Worm (Caenorhabditis elegans): ENCODE data around the gene Y62E10A.13.

The Y62E10A.13 gene

ce11 chrIV:13353143-13353773 is 45.6 kb downstream of the Y62E10A.13 start, which contains the start of the genes rec-8 and mex-5:
Gene rec-8, minus strand, starts transcription at chrIV:13353193.
Gene mex-5, plus strand, starts transcription at chrIV:13353723.
- TF ChIP-seq sox-2 (GFP tag; IDR thresholded peaks at IDR 0.05) (no peak), ztf-16 (tag; optimal IDR thresholded peaks at IDR 0.05) (no peak), C08G9.2 (tag; optimal IDR thresholded peaks at IDR 0.05) (no peak), ama-1 (optimal IDR thresholded peaks at IDR 0.05) (no peak), che-1 (tag; optimal IDR thresholded peaks at IDR 0.05) (no peak), zip-5 (tag; optimal IDR thresholded peaks at IDR 0.05) (no peak), nhr-232 (tag; optimal IDR thresholded peaks at IDR 0.05) (no peak), lin-11 (tag; optimal IDR thresholded peaks at IDR 0.05) (no peak)

- no peak for TF ChIP-seq odd-2 (tag; optimal IDR thresholded peaks at IDR 0.05)
- no peak for TF ChIP-seq pros-1 (tag; optimal IDR thresholded peaks at IDR 0.05)
- TF ChIP-seq ceh-31 (tag; optimal IDR thresholded peaks at IDR 0.05) = no peak
- TF ChIP-seq madf-2 (tag; optimal IDR thresholded peaks at IDR 0.05) = no peak
- no peak for TF ChIP-seq fax-1 (tag; optimal IDR thresholded peaks at IDR 0.05)
- no peak for TF ChIP-seq dmd-4 (tag; optimal IDR thresholded peaks at IDR 0.05; ENCODE audit: borderline replicate concordance)
- TF ChIP-seq unc-55 (GFP tag; optimal IDR thresholded peaks at IDR 0.05) = no peak
- TF ChIP-seq ceh-18 (tag; optimal IDR thresholded peaks at IDR 0.05) = no peak
- no peak for TF ChIP-seq fkh-10 (GFP tag; optimal IDR thresholded peaks at IDR 0.05)
- no peak for TF ChIP-seq nhr-232 (tag; optimal IDR thresholded peaks at IDR 0.05)
- TF ChIP-seq fkh-6 (tag; optimal IDR thresholded peaks at IDR 0.05) = no peak
- TF ChIP-seq sox-2 (GFP tag; IDR thresholded peaks at IDR 0.05) = no peak
Measured at ce11 chrIV:13348592-13348991, 50.3 kb downstream of the Y62E10A.13 start, which contains the start of gene W02A2.12. Gene W02A2.12, minus strand, starts transcription at chrIV:13348831.

- TF ChIP-seq elt-2 (tag; optimal IDR thresholded peaks at IDR 0.05) = peak; percentile 95
- TF ChIP-seq mec-3 (tag; optimal IDR thresholded peaks at IDR 0.05; ENCODE audit: borderline replicate concordance) = no peak
- TF ChIP-seq ceh-48 (tag; optimal IDR thresholded peaks at IDR 0.05) = no peak
- TF ChIP-seq nfya-1 (tag; optimal IDR thresholded peaks at IDR 0.05) = no peak
- no peak for TF ChIP-seq lin-11 (tag; optimal IDR thresholded peaks at IDR 0.05)
- no peak for TF ChIP-seq rnt-1 (tag; optimal IDR thresholded peaks at IDR 0.05)
- TF ChIP-seq K02D7.2 (tag; optimal IDR thresholded peaks at IDR 0.05) = no peak
- no peak for TF ChIP-seq fax-1 (tag; optimal IDR thresholded peaks at IDR 0.05)
Measured at ce11 chrIV:13347232-13347715, 51.6 kb downstream of the Y62E10A.13 start, which contains the start of gene W02A2.9. Gene W02A2.9, plus strand, starts transcription at chrIV:13347665.

- no peak for TF ChIP-seq ceh-45 (GFP tag; IDR thresholded peaks at IDR 0.05)
- no peak for TF ChIP-seq ceh-24 (tag; optimal IDR thresholded peaks at IDR 0.05)
Measured at ce11 chrIV:13346078-13346477, 52.8 kb downstream of the Y62E10A.13 start.

ce11 chrIV:13342555-13342954 is 56.3 kb downstream of the Y62E10A.13 start, which contains the start of gene W02A2.5:
Gene W02A2.5, plus strand, starts transcription at chrIV:13342855.
- no peak for TF ChIP-seq ceh-31 (tag; optimal IDR thresholded peaks at IDR 0.05)
- no peak for TF ChIP-seq ama-1 (optimal IDR thresholded peaks at IDR 0.05)
- TF ChIP-seq F13H6.1 (tag; optimal IDR thresholded peaks at IDR 0.05) = no peak
- TF ChIP-seq hlh-30 (tag; optimal IDR thresholded peaks at IDR 0.05; ENCODE audit: insufficient read depth) = no peak
- TF ChIP-seq unc-55 (GFP tag; optimal IDR thresholded peaks at IDR 0.05) = no peak
- TF ChIP-seq ceh-9 (tag; optimal IDR thresholded peaks at IDR 0.05) = no peak
- no peak for TF ChIP-seq pag-3 (tag; optimal IDR thresholded peaks at IDR 0.05; ENCODE audit: borderline replicate concordance)
- no peak for TF ChIP-seq unc-86 (tag; optimal IDR thresholded peaks at IDR 0.05)
- TF ChIP-seq pqm-1 (tag; optimal IDR thresholded peaks at IDR 0.05) = no peak
- TF ChIP-seq ceh-2 (tag; optimal IDR thresholded peaks at IDR 0.05) = no peak
- no peak for TF ChIP-seq zip-5 (tag; optimal IDR thresholded peaks at IDR 0.05)
- no peak for TF ChIP-seq ttx-3 (tag; optimal IDR thresholded peaks at IDR 0.05)
- TF ChIP-seq ref-2 (tag; optimal IDR thresholded peaks at IDR 0.05) = no peak
- TF ChIP-seq pat-9 (tag; optimal IDR thresholded peaks at IDR 0.05) = no peak
- no peak for TF ChIP-seq ahr-1 (tag; optimal IDR thresholded peaks at IDR 0.05)
